Worm (Caenorhabditis elegans): ENCODE results near the gene C01G5.25.

The C01G5.25 gene

DNA sequence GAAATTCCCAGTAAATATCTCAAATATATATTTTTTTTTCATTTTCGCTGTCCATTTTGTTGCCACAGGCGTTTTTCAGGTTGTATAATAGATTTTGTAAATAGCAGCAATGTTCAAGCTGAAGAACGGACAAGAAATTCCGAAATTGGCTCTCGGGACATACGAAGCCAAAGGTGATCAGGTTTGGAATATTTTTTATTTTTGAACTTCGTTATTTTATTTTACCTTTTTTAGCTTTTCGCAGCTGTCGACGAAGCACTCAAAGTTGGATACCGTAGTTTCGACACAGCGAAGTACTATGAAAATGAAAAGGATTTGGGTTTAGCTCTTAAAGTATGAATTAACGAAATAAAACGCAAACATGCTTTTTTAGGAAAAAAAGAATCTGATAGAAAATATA is 17.0 kb upstream of the C01G5.25 start, which contains the start of gene C01G5.5:
C01G5.5 (plus strand) TSS at position 80 of the 400 bp plus-strand sequence.
- TF ChIP-seq snpc-4 (GFP tag; optimal IDR thresholded peaks at IDR 0.05) (no peak), snpc-4 (tag; optimal IDR thresholded peaks at IDR 0.05) (peak in 1 of 4 experiments; percentile 62), nhr-90 (tag; optimal IDR thresholded peaks at IDR 0.05) (no peak), C06A6.2 (GFP tag; conservative IDR thresholded peaks at IDR 0.05) (no peak), ceh-27 (GFP tag; optimal IDR thresholded peaks at IDR 0.05) (no peak), F22D6.2 (tag; optimal IDR thresholded peaks at IDR 0.05) (no peak), Y67H2A.10 (GFP tag; conservative IDR thresholded peaks at IDR 0.05) (no peak), attf-5 (GFP tag; optimal IDR thresholded peaks at IDR 0.05) (no peak), nfyb-1 (GFP tag; IDR thresholded peaks at IDR 0.05) (peak; percentile 50; the same call in 1 of the 2 replicates), xnd-1 (tag; optimal IDR thresholded peaks at IDR 0.05) (no peak), ztf-25 (GFP tag; IDR thresholded peaks at IDR 0.05) (no peak), F55B11.4 (tag; optimal IDR thresholded peaks at IDR 0.05; ENCODE audit: borderline replicate concordance, insufficient read depth) (no peak), ZK185.1 (tag; optimal IDR thresholded peaks at IDR 0.05; ENCODE audit: poor library complexity, severe bottlenecking) (no peak), Y53F4B.3 (GFP tag; IDR thresholded peaks at IDR 0.05) (no peak), Y79H2A.3 (GFP tag; conservative IDR thresholded peaks at IDR 0.05) (no peak), dpff-1 (tag; optimal IDR thresholded peaks at IDR 0.05) (no peak), madf-8 (GFP tag; conservative IDR thresholded peaks at IDR 0.05) (no peak), T07F8.4 (tag; optimal IDR thresholded peaks at IDR 0.05) (no peak), rcor-1 (GFP tag; IDR thresholded peaks at IDR 0.05) (no peak), cebp-1 (GFP tag; IDR thresholded peaks at IDR 0.05) (no peak), cebp-1 (tag; optimal IDR thresholded peaks at IDR 0.05) (peak; percentile 36), repo-1 (tag; optimal IDR thresholded peaks at IDR 0.05) (peak; percentile 10), lin-54 (GFP tag; optimal IDR thresholded peaks at IDR 0.05) (no peak), him-1 (tag; optimal IDR thresholded peaks at IDR 0.05) (no peak), sptf-2 (GFP tag; optimal IDR thresholded peaks at IDR 0.05) (no peak), F39B2.1 (GFP tag; IDR thresholded peaks at IDR 0.05) (no peak), ceh-79 (tag; optimal IDR thresholded peaks at IDR 0.05) (peak; percentile 34), let-526 (GFP tag; IDR thresholded peaks at IDR 0.05) (no peak), lsy-27 (tag; optimal IDR thresholded peaks at IDR 0.05; ENCODE audit: borderline replicate concordance, insufficient read depth) (no peak), F57C9.4 (tag; optimal IDR thresholded peaks at IDR 0.05) (no peak), zim-3 (tag; optimal IDR thresholded peaks at IDR 0.05) (no peak), Y56A3A.18 (GFP tag; IDR thresholded peaks at IDR 0.05) (0 out of 2 replicates have a peak, but pooled peaks have one; percentile 36), nhr-27 (tag; optimal IDR thresholded peaks at IDR 0.05) (no peak), ama-1 (optimal IDR thresholded peaks at IDR 0.05) (no peak), ama-1 (GFP tag; optimal IDR thresholded peaks at IDR 0.05) (no peak), F37B4.10 (GFP tag; IDR thresholded peaks at IDR 0.05) (no peak), snpc-1.1 (tag; optimal IDR thresholded peaks at IDR 0.05; ENCODE audit: insufficient read depth) (no peak), tlf-1 (GFP tag; optimal IDR thresholded peaks at IDR 0.05) (no peak), mel-28 (tag; optimal IDR thresholded peaks at IDR 0.05; ENCODE audit: borderline replicate concordance) (no peak), ztf-28 (GFP tag; IDR thresholded peaks at IDR 0.05) (no peak), Y95B8A.8 (GFP tag; IDR thresholded peaks at IDR 0.05) (0 out of 2 replicates have a peak, but pooled peaks have one; percentile 8), atf-7 (tag; optimal IDR thresholded peaks at IDR 0.05) (peak; percentile 7), attf-6 (GFP tag; IDR thresholded peaks at IDR 0.05) (no peak), B0336.3 (GFP tag; IDR thresholded peaks at IDR 0.05) (no peak), akir-1 (GFP tag; optimal IDR thresholded peaks at IDR 0.05) (no peak), F49E8.2 (tag; optimal IDR thresholded peaks at IDR 0.05; ENCODE audit: insufficient read depth) (no peak)
